Worm (Caenorhabditis elegans): ENCODE results near the gene nhr-207.
A peak's percentile ranks its signal among the peaks of the same experiment; 100 is the strongest.

nhr-207 gene

ce11 chrV:12065859-12066258, 30.1 kb upstream of the nhr-207 start:
- TF ChIP-seq dpl-1 (GFP tag; optimal IDR thresholded peaks at IDR 0.05): peak; percentile 18 to 53 (median 22)
- no peak for TF ChIP-seq ceh-8 (GFP tag; optimal IDR thresholded peaks at IDR 0.05)
- TF ChIP-seq mep-1 (tag; optimal IDR thresholded peaks at IDR 0.05): peak; percentile 54
- peak; percentile 5 for TF ChIP-seq C16A3.4 (tag; optimal IDR thresholded peaks at IDR 0.05)
- no peak for TF ChIP-seq sup-37 (GFP tag; optimal IDR thresholded peaks at IDR 0.05)
- TF ChIP-seq F16B12.6 (tag; optimal IDR thresholded peaks at IDR 0.05): peak; percentile 82
- peak; percentile 40 to 60 for TF ChIP-seq lsy-2 (tag; optimal IDR thresholded peaks at IDR 0.05)
- TF ChIP-seq lir-3 (tag; optimal IDR thresholded peaks at IDR 0.05; ENCODE audit: poor library complexity): peak; percentile 1
- peak; percentile 34 for TF ChIP-seq blmp-1 (tag; optimal IDR thresholded peaks at IDR 0.05)
- TF ChIP-seq fkh-8 (tag; optimal IDR thresholded peaks at IDR 0.05): no peak
- no peak for TF ChIP-seq nhr-19 (GFP tag; conservative IDR thresholded peaks at IDR 0.05)
- TF ChIP-seq nhr-90 (tag; optimal IDR thresholded peaks at IDR 0.05; ENCODE audit: poor library complexity): peak; percentile 14
- TF ChIP-seq mdl-1 (tag; optimal IDR thresholded peaks at IDR 0.05): no peak
- peak; percentile 19 for TF ChIP-seq xbp-1 (tag; optimal IDR thresholded peaks at IDR 0.05)
- TF ChIP-seq fos-1 (tag; optimal IDR thresholded peaks at IDR 0.05): no peak
- TF ChIP-seq efl-1 (optimal IDR thresholded peaks at IDR 0.05): peak; percentile 13 to 42
- TF ChIP-seq efl-1 (GFP tag; optimal IDR thresholded peaks at IDR 0.05 in 1 of 2): peak; percentile 59 to 94
- no peak for TF ChIP-seq skn-1 (tag; optimal IDR thresholded peaks at IDR 0.05)
- TF ChIP-seq grh-1 (GFP tag; IDR thresholded peaks at IDR 0.05): no peak
- peak; percentile 25 for TF ChIP-seq nhr-71 (tag; optimal IDR thresholded peaks at IDR 0.05)
- peak; percentile 20 to 57 for TF ChIP-seq lin-35 (GFP tag; optimal IDR thresholded peaks at IDR 0.05)
- no peak for TF ChIP-seq egl-27 (tag; optimal IDR thresholded peaks at IDR 0.05)
- TF ChIP-seq snu-23 (GFP tag; optimal IDR thresholded peaks at IDR 0.05): peak; percentile 34
- no peak for TF ChIP-seq ceh-88 (GFP tag; IDR thresholded peaks at IDR 0.05)
- peak in 1 of 3 experiments; percentile 8 for TF ChIP-seq ceh-82 (tag; optimal IDR thresholded peaks at IDR 0.05)
- peak; percentile 52 for TF ChIP-seq pax-3 (tag; optimal IDR thresholded peaks at IDR 0.05)
- TF ChIP-seq ets-5 (GFP tag; IDR thresholded peaks at IDR 0.05): no peak

- TF ChIP-seq blmp-1 (tag; optimal IDR thresholded peaks at IDR 0.05): no peak
- no peak for TF ChIP-seq xbp-1 (tag; optimal IDR thresholded peaks at IDR 0.05)
Observed at ce11 chrV:12068437-12068836, 27.5 kb upstream of the nhr-207 start, which contains the start of gene kmo-2. Gene kmo-2 (minus strand): TSS chrV:12068537.

- no peak for TF ChIP-seq nhr-12 (tag; optimal IDR thresholded peaks at IDR 0.05)
Observed at ce11 chrV:12070419-12070818, 25.5 kb upstream of the nhr-207 start, which contains the start of gene kmo-1. Gene kmo-1 (minus strand): TSS chrV:12070519.

ce11 chrV:12071483-12071882, 24.5 kb upstream of the nhr-207 start:
- peak; percentile 66 for TF ChIP-seq snu-23 (GFP tag; optimal IDR thresholded peaks at IDR 0.05)
- peak; percentile 94 for TF ChIP-seq nhr-85 (tag)
- no peak for TF ChIP-seq skn-1 (tag; optimal IDR thresholded peaks at IDR 0.05)
- no peak for TF ChIP-seq aly-2 (tag; optimal IDR thresholded peaks at IDR 0.05)
- peak in 1 of 2 experiments; percentile 38 for TF ChIP-seq lin-35 (GFP tag; optimal IDR thresholded peaks at IDR 0.05)
- peak; percentile 79 for TF ChIP-seq nhr-20 (tag; optimal IDR thresholded peaks at IDR 0.05)
- peak; percentile 16 for TF ChIP-seq C16A3.4 (tag; optimal IDR thresholded peaks at IDR 0.05)
- TF ChIP-seq mef-2 (tag; optimal IDR thresholded peaks at IDR 0.05): no peak
- TF ChIP-seq unc-130 (tag; optimal IDR thresholded peaks at IDR 0.05): peak; percentile 35
- TF ChIP-seq nhr-71 (tag; optimal IDR thresholded peaks at IDR 0.05): peak; percentile 59
- peak; percentile 17; the same call in 1 of the 2 replicates for TF ChIP-seq nhr-19 (GFP tag; conservative IDR thresholded peaks at IDR 0.05)
- TF ChIP-seq elt-3 (tag; optimal IDR thresholded peaks at IDR 0.05): peak in 4 of 6 experiments; percentile 41 to 93 (median 89)
- peak; percentile 46 for TF ChIP-seq mep-1 (tag; optimal IDR thresholded peaks at IDR 0.05)
- no peak for TF ChIP-seq hlh-4 (tag; optimal IDR thresholded peaks at IDR 0.05)
- peak; percentile 72 for TF ChIP-seq blmp-1 (tag; optimal IDR thresholded peaks at IDR 0.05)
- peak; percentile 81 for TF ChIP-seq lin-14 (GFP tag; optimal IDR thresholded peaks at IDR 0.05)
- peak in 1 of 2 experiments; percentile 79 for TF ChIP-seq mdl-1 (tag; optimal IDR thresholded peaks at IDR 0.05)
- TF ChIP-seq tlp-1 (tag; optimal IDR thresholded peaks at IDR 0.05): no peak
- no peak for TF ChIP-seq alr-1 (tag; optimal IDR thresholded peaks at IDR 0.05; ENCODE audit: borderline replicate concordance)
- TF ChIP-seq pax-3 (tag; optimal IDR thresholded peaks at IDR 0.05): no peak

Data from whole organism, L1 larva.